Worm (Caenorhabditis elegans) whole organism, L1 larva: ENCODE data around the gene nspc-7.

Experiments
- C34B4.2 ChIP-seq: sonication (generic microtip); optimal IDR thresholded peaks from 2 replicates; lab custom pipeline; 2017; ENCODE audit warnings: mild to moderate bottlenecking, missing genetic modification characterization, missing compliant biosample characterization
- aly-2 ChIP-seq: fragments of 150-350 bp; optimal IDR thresholded peaks from 2 replicates; lab custom pipeline; 2014; ENCODE audit warnings: missing biosample characterization, missing genetic modification characterization
- fos-1 ChIP-seq: fragments of 150-350 bp; optimal IDR thresholded peaks from 2 replicates; lab custom pipeline; 2014; ENCODE audit warnings: missing biosample characterization, missing genetic modification characterization
- jun-1 ChIP-seq: fragments of 150-350 bp; optimal IDR thresholded peaks from 2 replicates; lab custom pipeline; 2014; ENCODE audit warnings: missing biosample characterization, missing genetic modification reagents, missing genetic modification characterization
- mef-2 ChIP-seq: fragments of 150-350 bp; optimal IDR thresholded peaks from 2 replicates; lab custom pipeline; 2014; ENCODE audit warnings: missing biosample characterization, missing genetic modification characterization
- nhr-19 ChIP-seq: fragments of 200-800 bp; sonication (Bioruptor generic); conservative IDR thresholded peaks from 2 replicates; pipeline ENCODE4 v1.3.6; 2022; ENCODE audit warnings: missing genetic modification characterization, missing compliant biosample characterization
- nhr-237 ChIP-seq: fragments of 150-350 bp; optimal IDR thresholded peaks from 2 replicates; lab custom pipeline; 2014; ENCODE audit warnings: missing biosample characterization, missing genetic modification characterization
- pax-3 ChIP-seq: fragments of 200-800 bp; sonication (Bioruptor generic); optimal IDR thresholded peaks from 2 replicates; lab custom pipeline; 2018; ENCODE audit warnings: mild to moderate bottlenecking, missing genetic modification characterization, moderate library complexity, missing compliant biosample characterization
- skn-1 ChIP-seq: fragments of 150-350 bp; optimal IDR thresholded peaks from 2 replicates; lab custom pipeline; 2014; ENCODE audit warnings: missing biosample characterization, missing genetic modification characterization
- snpc-4 ChIP-seq: fragments of 150-350 bp; optimal IDR thresholded peaks from 2 replicates; lab custom pipeline; 2014; ENCODE audit warnings: missing biosample characterization, missing genetic modification characterization
- unc-130 ChIP-seq: fragments of 150-350 bp; optimal IDR thresholded peaks from 2 replicates; lab custom pipeline; 2017; ENCODE audit warnings: missing biosample characterization, missing genetic modification characterization, inconsistent platforms

- TF ChIP-seq jun-1: no peak
- no peak for TF ChIP-seq fos-1 (tag; lab: Kevin White, UChicago)
- TF ChIP-seq snpc-4 (tag; lab: Kevin White, UChicago): no peak
- no peak for TF ChIP-seq unc-130 (tag; lab: Kevin White, UChicago)
- TF ChIP-seq nhr-19: no peak
- TF ChIP-seq mef-2 (tag; lab: Kevin White, UChicago): no peak
- TF ChIP-seq skn-1 (tag; lab: Kevin White, UChicago): no peak
- no peak for TF ChIP-seq pax-3
- TF ChIP-seq nhr-237 (tag; lab: Kevin White, UChicago): no peak
- no peak for TF ChIP-seq C34B4.2 (tag; lab: Kevin White, UChicago)
- TF ChIP-seq aly-2: no peak
These were observed 32.6 kb upstream of the nspc-7 start for ce11 chrX:8509088-8509487.
